Fruit fly (Drosophila melanogaster): ENCODE measurements around the gene comt.

Gene comt

DNA sequence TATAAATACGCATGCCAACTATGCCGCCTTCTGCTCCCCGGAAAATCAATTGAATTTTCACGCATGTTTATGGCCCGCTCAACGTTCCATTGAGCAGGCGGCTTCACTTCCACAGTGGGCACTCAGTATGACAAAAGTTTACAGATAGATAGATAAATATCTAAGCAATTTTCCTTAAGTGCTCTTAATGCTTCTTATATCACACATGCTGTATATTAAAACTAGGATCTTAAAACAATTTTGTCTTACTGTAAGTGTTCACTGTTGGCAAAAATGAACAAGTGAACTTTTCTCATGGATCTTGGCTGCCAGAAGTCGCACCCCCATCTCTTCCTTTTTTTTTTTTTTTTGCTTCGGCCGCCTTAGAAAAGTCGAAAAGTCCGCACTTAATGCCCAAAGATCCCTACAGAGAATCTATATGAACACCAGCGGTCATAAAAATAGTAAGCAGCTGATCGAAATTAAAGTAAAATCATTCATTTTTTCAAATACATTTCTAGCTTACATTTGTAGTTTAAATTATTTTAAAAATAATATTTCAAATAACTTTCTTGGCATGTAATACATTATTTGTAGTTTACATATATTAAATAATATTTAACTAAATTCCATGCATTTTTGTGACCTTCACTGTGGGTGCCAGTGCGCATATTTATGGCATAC, 5.6 kb upstream of the comt start (continued):
- TF ChIP-seq CG8388 (GFP tag; optimal IDR thresholded peaks at IDR 0.05) (peak; percentile 36), gsb (GFP tag; IDR thresholded peaks at IDR 0.05) (no peak), Opbp (GFP tag; IDR thresholded peaks at IDR 0.05; ENCODE audit: partially characterized antibody) (no peak), peb (GFP tag; IDR thresholded peaks at IDR 0.05) (no peak), CG3407 (GFP tag; optimal IDR thresholded peaks at IDR 0.05) (no peak), GATAe (GFP tag; conservative IDR thresholded peaks at IDR 0.05) (no peak), CG6254 (GFP tag; optimal IDR thresholded peaks at IDR 0.05) (no peak), CG10565 (GFP tag; optimal IDR thresholded peaks at IDR 0.05) (no peak), bowl (GFP tag; IDR thresholded peaks at IDR 0.05) (0 out of 2 replicates have a peak, but pooled peaks have one; percentile 33), CG32772 (GFP tag; IDR thresholded peaks at IDR 0.05) (0 out of 2 replicates have a peak, but pooled peaks have one; percentile 22), Trl (optimal IDR thresholded peaks at IDR 0.05) (no peak), Trl (GFP tag; optimal IDR thresholded peaks at IDR 0.05) (no peak), fd96Cb (tag; optimal IDR thresholded peaks at IDR 0.05) (peak; percentile 35), TFAM (GFP tag; optimal IDR thresholded peaks at IDR 0.05) (no peak), B-H2 (GFP tag; optimal IDR thresholded peaks at IDR 0.05) (no peak), gcm (GFP tag; optimal IDR thresholded peaks at IDR 0.05) (peak; percentile 1), Usf (GFP tag; optimal IDR thresholded peaks at IDR 0.05) (no peak), fu2 (GFP tag; optimal IDR thresholded peaks at IDR 0.05) (peak; percentile 49), gfzf (GFP tag; optimal IDR thresholded peaks at IDR 0.05) (no peak), CG6654 (GFP tag; optimal IDR thresholded peaks at IDR 0.05) (no peak), dysf (GFP tag; IDR thresholded peaks at IDR 0.05) (peak; percentile 61), sim (GFP tag; IDR thresholded peaks at IDR 0.05) (no peak), Elba2 (GFP tag; optimal IDR thresholded peaks at IDR 0.05) (no peak), Hr78 (GFP tag; optimal IDR thresholded peaks at IDR 0.05) (no peak), dan (GFP tag; IDR thresholded peaks at IDR 0.05) (no peak), hkb (optimal IDR thresholded peaks at IDR 0.05) (no peak), hkb (GFP tag; IDR thresholded peaks at IDR 0.05) (peak; percentile 64), shn (GFP tag; optimal IDR thresholded peaks at IDR 0.05) (no peak), CG7372 (GFP tag; IDR thresholded peaks at IDR 0.05) (0 out of 2 replicates have a peak, but pooled peaks have one; percentile 16), HLH3B (GFP tag; IDR thresholded peaks at IDR 0.05) (peak; percentile 44), CG4707 (GFP tag; optimal IDR thresholded peaks at IDR 0.05) (no peak), CG15073 (GFP tag; optimal IDR thresholded peaks at IDR 0.05) (no peak), CG13775 (GFP tag; optimal IDR thresholded peaks at IDR 0.05) (peak; percentile 8), zen2 (GFP tag; IDR thresholded peaks at IDR 0.05; ENCODE audit: partially characterized antibody) (no peak), CG6765 (GFP tag; optimal IDR thresholded peaks at IDR 0.05) (no peak), Myb (GFP tag; optimal IDR thresholded peaks at IDR 0.05) (no peak), CG1603 (tag; optimal IDR thresholded peaks at IDR 0.05) (peak; percentile 58), CG10979 (tag; optimal IDR thresholded peaks at IDR 0.05) (peak; percentile 40), zf30C (GFP tag; optimal IDR thresholded peaks at IDR 0.05) (no peak), CG6791 (GFP tag; IDR thresholded peaks at IDR 0.05; ENCODE audit: partially characterized antibody) (no peak), corto (GFP tag; optimal IDR thresholded peaks at IDR 0.05) (no peak), tll (GFP tag; optimal IDR thresholded peaks at IDR 0.05) (no peak), CG33213 (GFP tag; optimal IDR thresholded peaks at IDR 0.05) (no peak), stwl (tag; optimal IDR thresholded peaks at IDR 0.05) (no peak), otp (GFP tag; IDR thresholded peaks at IDR 0.05) (no peak), ftz-f1 (GFP tag; optimal IDR thresholded peaks at IDR 0.05) (no peak), MTF-1 (GFP tag; optimal IDR thresholded peaks at IDR 0.05; ENCODE audit: borderline replicate concordance) (no peak), pho (GFP tag; optimal IDR thresholded peaks at IDR 0.05) (no peak), Antp (GFP tag; optimal IDR thresholded peaks at IDR 0.05) (peak; percentile 54), Doc3 (GFP tag; IDR thresholded peaks at IDR 0.05; ENCODE audit: partially characterized antibody) (no peak)
